Fruit fly (Drosophila melanogaster) whole organism, embryonic: ENCODE data around the gene Cul2.
A peak's percentile ranks its signal among the peaks of the same experiment; 100 is the strongest.

ENCODE experiments used
- Aef1 ChIP-seq: fragments of 200-800 bp; sonication (Bioruptor generic); IDR thresholded peaks from 3 replicates; pipeline ENCODE4 v1.3.6; 2022; ENCODE audit warnings: missing biosample characterization, missing genetic modification characterization
- Blimp-1 ChIP-seq: fragments of 200-800 bp; sonication (Bioruptor generic); optimal IDR thresholded peaks from 3 replicates; lab custom pipeline; 2018; ENCODE audit warnings: missing biosample characterization, missing genetic modification characterization, mild to moderate bottlenecking, moderate library complexity, missing genetic modification reagents
- C15 ChIP-seq: fragments of 200-800 bp; sonication (Bioruptor generic); IDR thresholded peaks from 3 replicates; pipeline ENCODE4 v1.3.6; 2022; ENCODE audit warnings: missing biosample characterization, missing genetic modification characterization
- CG1024 ChIP-seq: fragments of 200-800 bp; sonication (Bioruptor generic); IDR thresholded peaks from 2 replicates; pipeline ENCODE4 v1.3.6; 2022; ENCODE audit warnings: missing biosample characterization, missing genetic modification characterization
- CG10274 ChIP-seq: fragments of 200-800 bp; sonication (Bioruptor generic); optimal IDR thresholded peaks from 3 replicates; lab custom pipeline; 2017; ENCODE audit warnings: missing biosample characterization, mild to moderate bottlenecking, missing genetic modification characterization
- CG10959 ChIP-seq: fragments of 200-800 bp; sonication (Bioruptor generic); IDR thresholded peaks from 2 replicates; pipeline ENCODE4 v1.3.6; 2022; ENCODE audit warnings: missing biosample characterization, missing genetic modification characterization
- CG11504 ChIP-seq: fragments of 200-800 bp; sonication (Bioruptor generic); optimal IDR thresholded peaks from 3 replicates; lab custom pipeline; 2019; ENCODE audit warnings: missing biosample characterization, mild to moderate bottlenecking, missing genetic modification characterization, moderate library complexity
- CG15514 ChIP-seq: fragments of 200-800 bp; sonication (Bioruptor generic); optimal IDR thresholded peaks from 3 replicates; lab custom pipeline; 2017; ENCODE audit warnings: missing biosample characterization, missing genetic modification characterization, mild to moderate bottlenecking, moderate library complexity, missing genetic modification reagents
- CG16815 ChIP-seq: fragments of 200-800 bp; sonication (Bioruptor generic); optimal IDR thresholded peaks from 3 replicates; lab custom pipeline; 2017; ENCODE audit warnings: missing biosample characterization, mild to moderate bottlenecking, missing genetic modification characterization
- CG2116 ChIP-seq: fragments of 200-800 bp; sonication (Bioruptor generic); optimal IDR thresholded peaks from 3 replicates; lab custom pipeline; 2018; ENCODE audit warnings: missing biosample characterization, mild to moderate bottlenecking, missing genetic modification characterization
- CG2199 ChIP-seq: fragments of 200-800 bp; sonication (Bioruptor generic); IDR thresholded peaks from 3 replicates; pipeline ENCODE4 v1.3.6; 2022; ENCODE audit warnings: missing biosample characterization, missing genetic modification characterization
- CG33213 ChIP-seq: fragments of 200-800 bp; sonication (Bioruptor generic); optimal IDR thresholded peaks from 3 replicates; lab custom pipeline; 2016; ENCODE audit warnings: missing biosample characterization, missing genetic modification characterization
- CG4282 ChIP-seq: fragments of 200-800 bp; sonication (Bioruptor generic); optimal IDR thresholded peaks from 2 replicates; lab custom pipeline; 2016; ENCODE audit warnings: missing biosample characterization, missing genetic modification characterization
- CG4854 ChIP-seq: fragments of 200-800 bp; sonication (Bioruptor generic); optimal IDR thresholded peaks from 2 replicates; lab custom pipeline; 2016; ENCODE audit warnings: missing biosample characterization, missing genetic modification characterization, inconsistent platforms
- CG6254 ChIP-seq: fragments of 200-800 bp; sonication (Bioruptor generic); optimal IDR thresholded peaks from 3 replicates; lab custom pipeline; 2017; ENCODE audit warnings: mild to moderate bottlenecking, missing biosample characterization, missing genetic modification reagents, missing genetic modification characterization
- CG6689 ChIP-seq: fragments of 200-800 bp; sonication (Bioruptor generic); IDR thresholded peaks from 2 replicates; pipeline ENCODE4 v1.3.6; 2022; ENCODE audit warnings: missing biosample characterization, missing genetic modification characterization
- CG6791 ChIP-seq: fragments of 200-800 bp; sonication (Bioruptor generic); IDR thresholded peaks from 3 replicates; pipeline ENCODE4 v1.3.6; 2022; ENCODE audit warnings: missing biosample characterization, missing genetic modification characterization; ENCODE audit not compliant: partially characterized antibody
- CG9817 ChIP-seq: fragments of 200-800 bp; sonication (Bioruptor generic); optimal IDR thresholded peaks from 2 replicates; lab custom pipeline; 2018; ENCODE audit warnings: missing biosample characterization, mild to moderate bottlenecking, missing genetic modification characterization, moderate library complexity
- CTCF ChIP-seq: fragments of 200-800 bp; sonication (Bioruptor generic); optimal IDR thresholded peaks from 2 replicates; lab custom pipeline; 2017; ENCODE audit warnings: missing biosample characterization, mild to moderate bottlenecking, missing genetic modification characterization, moderate library complexity
- CrebB ChIP-seq: fragments of 200-800 bp; sonication (Bioruptor generic); optimal IDR thresholded peaks from 3 replicates; lab custom pipeline; 2018; ENCODE audit warnings: missing biosample characterization, mild to moderate bottlenecking, missing genetic modification characterization
- D19A ChIP-seq: fragments of 200-800 bp; optimal IDR thresholded peaks from 3 replicates; lab custom pipeline; 2019; ENCODE audit warnings: missing biosample characterization, mild to moderate bottlenecking, missing genetic modification characterization, moderate library complexity
- Doc3 ChIP-seq: fragments of 200-800 bp; sonication (Bioruptor generic); IDR thresholded peaks from 3 replicates; pipeline ENCODE4 v1.3.6; 2022; ENCODE audit warnings: missing biosample characterization, missing genetic modification characterization; ENCODE audit not compliant: partially characterized antibody
- Dp ChIP-seq: fragments of 200-800 bp; sonication (Bioruptor generic); optimal IDR thresholded peaks from 2 replicates; lab custom pipeline; 2018; ENCODE audit warnings: missing biosample characterization, mild to moderate bottlenecking, missing genetic modification characterization, moderate library complexity
- ERR ChIP-seq: fragments of 200-800 bp; sonication (Bioruptor generic); optimal IDR thresholded peaks from 2 replicates; lab custom pipeline; 2016; ENCODE audit warnings: missing biosample characterization, missing genetic modification characterization
- Ets97D ChIP-seq: fragments of 200-800 bp; sonication (Bioruptor generic); optimal IDR thresholded peaks from 3 replicates; lab custom pipeline; 2016; ENCODE audit warnings: missing biosample characterization, missing genetic modification characterization
- Kr ChIP-seq: fragments of 200-800 bp; sonication (Bioruptor generic); optimal IDR thresholded peaks from 2 replicates; lab custom pipeline; 2017; ENCODE audit warnings: missing biosample characterization, mild to moderate bottlenecking, missing genetic modification characterization
- Lhr ChIP-seq: fragments of 200-800 bp; sonication (Bioruptor generic); optimal IDR thresholded peaks from 3 replicates; lab custom pipeline; 2017; ENCODE audit warnings: mild to moderate bottlenecking, missing biosample characterization, missing genetic modification reagents, missing genetic modification characterization
- Med ChIP-seq: fragments of 200-800 bp; sonication (Bioruptor generic); peaks from one replicate; lab custom pipeline; 2016; ENCODE audit warnings: missing biosample characterization, missing genetic modification characterization, mild to moderate bottlenecking, inconsistent platforms, moderate library complexity
- Meics ChIP-seq: fragments of 200-800 bp; sonication (Bioruptor generic); optimal IDR thresholded peaks from 2 replicates; lab custom pipeline; 2017; ENCODE audit warnings: missing biosample characterization, mild to moderate bottlenecking, missing genetic modification characterization
- Xbp1 ChIP-seq: fragments of 200-800 bp; sonication (Bioruptor generic); optimal IDR thresholded peaks from 3 replicates; lab custom pipeline; 2016; ENCODE audit warnings: missing biosample characterization, mild to moderate bottlenecking, missing genetic modification characterization
- chif ChIP-seq, 2 experiments: fragments of 200-800 bp; sonication (Bioruptor generic); optimal IDR thresholded peaks; 3 replicates each; lab custom pipeline; 2016; ENCODE audit warnings: missing biosample characterization in 2 of 2, missing genetic modification characterization in 2 of 2
- chinmo ChIP-seq: fragments of 200-800 bp; sonication (Bioruptor generic); IDR thresholded peaks from 4 replicates; pipeline ENCODE4 v1.3.6; 2022; ENCODE audit warnings: missing biosample characterization, missing genetic modification characterization; ENCODE audit not compliant: partially characterized antibody
- chn ChIP-seq: fragments of 200-800 bp; sonication (Bioruptor generic); optimal IDR thresholded peaks from 2 replicates; lab custom pipeline; 2016; ENCODE audit warnings: missing biosample characterization, missing genetic modification characterization
- dm ChIP-seq: fragments of 200-800 bp; sonication (Bioruptor generic); optimal IDR thresholded peaks from 3 replicates; lab custom pipeline; 2016; ENCODE audit warnings: missing biosample characterization, missing genetic modification characterization
- eve ChIP-seq, 2 experiments: fragments of >200 bp; optimal IDR thresholded peaks; 2 replicates each; lab custom pipeline; 2017; ENCODE audit warnings: missing biosample characterization in 2 of 2, missing genetic modification characterization in 2 of 2
- gfzf ChIP-seq: fragments of 200-800 bp; sonication (Bioruptor generic); optimal IDR thresholded peaks from 2 replicates; lab custom pipeline; 2016; ENCODE audit warnings: missing biosample characterization, mild to moderate bottlenecking, missing genetic modification characterization, moderate library complexity
- grau ChIP-seq: fragments of 200-800 bp; optimal IDR thresholded peaks from 3 replicates; lab custom pipeline; 2019; ENCODE audit warnings: missing biosample characterization, mild to moderate bottlenecking, missing genetic modification characterization, moderate library complexity
- hb ChIP-seq: fragments of 200-800 bp; sonication (Bioruptor generic); IDR thresholded peaks from 3 replicates; pipeline ENCODE4 v1.3.6; 2022; ENCODE audit warnings: missing biosample characterization, missing genetic modification characterization; ENCODE audit not compliant: partially characterized antibody
- kay ChIP-seq: fragments of 200-800 bp; sonication (Bioruptor generic); optimal IDR thresholded peaks from 2 replicates; lab custom pipeline; 2016; ENCODE audit warnings: missing biosample characterization, missing genetic modification characterization
- nerfin-1 ChIP-seq: fragments of 200-800 bp; sonication (Bioruptor generic); optimal IDR thresholded peaks from 3 replicates; lab custom pipeline; 2019; ENCODE audit warnings: missing biosample characterization, mild to moderate bottlenecking, missing genetic modification characterization, moderate library complexity
- pita ChIP-seq: fragments of 200-800 bp; sonication (Bioruptor generic); optimal IDR thresholded peaks from 2 replicates; lab custom pipeline; 2017; ENCODE audit warnings: missing biosample characterization, mild to moderate bottlenecking, missing genetic modification characterization
- schlank ChIP-seq: fragments of 200-800 bp; sonication (Bioruptor generic); optimal IDR thresholded peaks from 2 replicates; lab custom pipeline; 2018; ENCODE audit warnings: missing biosample characterization, mild to moderate bottlenecking, missing genetic modification characterization
- tap ChIP-seq: fragments of 200-800 bp; optimal IDR thresholded peaks from 3 replicates; lab custom pipeline; 2019; ENCODE audit warnings: missing biosample characterization, mild to moderate bottlenecking, missing genetic modification characterization, moderate library complexity
- tna ChIP-seq: fragments of 200-800 bp; sonication (Bioruptor generic); IDR thresholded peaks from 2 replicates; pipeline ENCODE4 v1.3.6; 2022; ENCODE audit warnings: missing biosample characterization, missing genetic modification characterization; ENCODE audit not compliant: partially characterized antibody
- unpg ChIP-seq: fragments of 200-800 bp; sonication (Bioruptor generic); optimal IDR thresholded peaks from 3 replicates; lab custom pipeline; 2018; ENCODE audit warnings: missing biosample characterization, mild to moderate bottlenecking, missing genetic modification characterization, moderate library complexity
- zen2 ChIP-seq: fragments of 200-800 bp; sonication (Bioruptor generic); IDR thresholded peaks from 3 replicates; pipeline ENCODE4 v1.3.6; 2022; ENCODE audit warnings: missing biosample characterization, missing genetic modification characterization; ENCODE audit not compliant: partially characterized antibody

Cul2 gene

DNA sequence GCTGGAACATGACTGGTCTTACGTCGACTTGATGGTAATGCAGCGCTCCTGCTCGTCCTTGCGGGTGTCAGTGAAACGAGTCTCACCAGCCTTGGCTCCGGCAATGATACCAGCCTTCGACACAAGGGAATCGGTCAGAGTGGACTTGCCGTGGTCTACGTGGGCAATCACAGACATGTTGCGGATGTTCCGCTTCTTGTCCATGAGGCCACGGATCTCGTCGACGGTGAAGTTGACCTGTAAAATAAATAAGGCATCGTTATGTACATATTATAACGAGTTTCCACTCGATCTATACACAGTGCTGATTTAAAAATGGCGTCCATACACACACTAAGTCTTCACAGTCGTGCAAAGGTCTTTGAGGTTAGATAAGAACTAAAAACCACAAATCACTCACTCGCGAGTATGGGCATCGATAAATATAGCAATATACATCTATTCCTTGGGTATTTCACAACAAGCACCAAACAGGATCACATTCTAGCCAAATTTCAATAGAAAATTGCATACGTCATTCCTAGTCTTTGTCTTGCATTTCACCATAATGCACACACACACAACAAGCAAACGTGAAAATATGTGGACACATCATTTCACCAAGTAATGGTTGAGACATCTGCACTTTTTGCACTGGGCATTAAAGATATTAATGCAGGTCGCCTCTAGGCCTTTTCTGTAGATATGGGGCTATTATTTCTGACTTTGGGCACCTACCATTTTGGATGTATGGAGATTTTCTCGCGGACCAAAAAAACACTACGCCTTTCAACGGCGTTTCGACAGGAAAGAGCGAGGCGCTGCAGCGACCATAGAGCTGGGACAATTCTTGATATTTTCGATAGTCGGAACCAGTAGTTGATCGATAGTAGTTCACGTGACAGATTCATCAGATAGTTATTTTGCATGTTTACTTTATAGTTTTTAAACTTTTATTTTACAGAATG is 23.1 kb downstream of the Cul2 start, which contains the start of gene eEF2 (continued):
- TF ChIP-seq chinmo (GFP tag; lab: Robert Waterston, UW) = peak; percentile 95
- peak; percentile 59 to 79 for TF ChIP-seq chif (GFP tag; optimal IDR thresholded peaks at IDR 0.05; lab: Kevin White, UChicago)
- TF ChIP-seq Doc3 (GFP tag; lab: Robert Waterston, UW) = peak; percentile 81
- peak; percentile 59 for TF ChIP-seq CG11504 (tag; lab: Kevin White, UChicago)
- peak; percentile 69 for TF ChIP-seq CG6254
- TF ChIP-seq CG1024 = peak; percentile 71
- TF ChIP-seq hb (GFP tag; lab: Robert Waterston, UW) = peak; percentile 90
- TF ChIP-seq CG4282 (GFP tag; lab: Kevin White, UChicago) = peak; percentile 59
- peak; percentile 16 for TF ChIP-seq CG16815
- peak; percentile 83 for TF ChIP-seq Meics (GFP tag; lab: Kevin White, UChicago)

DNA sequence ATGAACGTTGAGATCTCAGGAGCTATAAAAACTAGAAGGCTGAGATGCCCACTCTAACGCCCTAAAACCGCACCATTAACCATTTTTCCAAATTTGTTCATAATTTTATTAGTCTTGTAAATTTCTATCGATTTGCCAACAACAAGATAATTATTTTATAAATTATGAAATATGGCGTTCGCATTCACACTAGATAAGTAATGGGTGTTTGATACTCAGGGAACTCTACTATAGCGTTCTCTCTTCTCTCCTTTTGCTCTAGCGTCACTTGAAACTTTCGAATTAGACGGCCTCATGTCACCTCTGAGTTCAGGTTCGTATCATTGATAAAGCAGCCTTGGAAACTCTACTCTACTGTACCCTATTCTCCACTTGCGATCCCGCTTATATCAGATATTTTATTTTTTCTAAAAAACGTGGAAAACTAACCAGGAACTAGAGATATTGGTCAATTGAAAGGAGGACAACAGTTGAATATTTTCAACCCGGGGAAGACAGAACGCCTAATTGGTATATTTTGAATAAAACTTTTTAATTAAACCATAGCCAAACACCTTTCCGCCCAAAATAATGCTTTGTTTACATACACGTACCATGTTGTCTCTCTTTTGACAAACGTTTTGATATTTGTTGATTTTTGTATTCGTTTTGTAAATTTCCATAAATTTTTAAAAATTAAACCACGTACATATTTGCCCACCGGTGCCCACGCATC is 24.7 kb downstream of the Cul2 start:
- no peak for TF ChIP-seq kay (GFP tag; lab: Kevin White, UChicago)
- peak; percentile 9 for TF ChIP-seq D19A (tag; lab: Kevin White, UChicago)
- TF ChIP-seq CG9817 (tag; lab: Kevin White, UChicago) = no peak
- TF ChIP-seq Blimp-1 (GFP tag; lab: Kevin White, UChicago) = no peak
- no peak for TF ChIP-seq CrebB (tag; lab: Kevin White, UChicago)
- TF ChIP-seq tap (tag; lab: Kevin White, UChicago) = no peak
- TF ChIP-seq ERR = peak; percentile 31
- no peak for TF ChIP-seq Aef1 (GFP tag; lab: Robert Waterston, UW)
- TF ChIP-seq chn (GFP tag; lab: Kevin White, UChicago) = no peak
- TF ChIP-seq CG2199 = peak; percentile 82
- TF ChIP-seq Lhr (GFP tag; lab: Kevin White, UChicago) = peak; percentile 50
- TF ChIP-seq C15 (GFP tag; lab: Robert Waterston, UW) = no peak
- no peak for TF ChIP-seq CG10274
- peak; percentile 14 for TF ChIP-seq Dp (GFP tag; lab: Kevin White, UChicago)
- peak; percentile 18 for TF ChIP-seq CG33213 (GFP tag; lab: Kevin White, UChicago)
- no peak for TF ChIP-seq CG4854 (GFP tag; lab: Kevin White, UChicago)
- no peak for TF ChIP-seq unpg (GFP tag; lab: Kevin White, UChicago)
- peak; percentile 38; the same call in 1 of the 3 replicates for TF ChIP-seq CG6791 (GFP tag; lab: Robert Waterston, UW)
- TF ChIP-seq Med (GFP tag; lab: Kevin White, UChicago) = peak; percentile 72
- TF ChIP-seq eve (GFP tag; optimal IDR thresholded peaks at IDR 0.05; lab: Kevin White, UChicago) = peak in 1 of 2 experiments; percentile 42
- no peak for TF ChIP-seq nerfin-1 (tag; lab: Kevin White, UChicago)
- no peak for TF ChIP-seq zen2 (GFP tag; lab: Robert Waterston, UW)
- peak; percentile 14 for TF ChIP-seq dm (GFP tag; lab: Kevin White, UChicago)
- TF ChIP-seq CG2116 = peak; percentile 47
- peak; percentile 60 for TF ChIP-seq CG15514 (GFP tag; lab: Kevin White, UChicago)
- peak; percentile 11 for TF ChIP-seq Ets97D (GFP tag; lab: Kevin White, UChicago)
- no peak for TF ChIP-seq CG10959 (GFP tag; lab: Robert Waterston, UW)
- peak; percentile 4 for TF ChIP-seq Xbp1 (GFP tag; lab: Kevin White, UChicago)
- TF ChIP-seq tna = 0 out of 2 replicates have a peak, but pooled peaks have one; percentile 6
- TF ChIP-seq grau = no peak
- no peak for TF ChIP-seq schlank (tag; lab: Kevin White, UChicago)
- peak; percentile 36 for TF ChIP-seq gfzf (GFP tag; lab: Kevin White, UChicago)
- no peak for TF ChIP-seq Kr (GFP tag; lab: Kevin White, UChicago)
- peak; percentile 50 for TF ChIP-seq CG6689 (GFP tag; lab: Robert Waterston, UW)
- TF ChIP-seq CTCF (GFP tag; lab: Kevin White, UChicago) = peak; percentile 87
- TF ChIP-seq pita (GFP tag; lab: Kevin White, UChicago) = peak; percentile 69
